Worm (Caenorhabditis elegans) whole organism, L1 larva: ENCODE measurements around the gene lin-3.

Source experiments
- egl-27 ChIP-seq, 2 experiments: fragments of 150-350 bp in 1 of 2; sonication (generic microtip); optimal IDR thresholded peaks; 3 replicates each; lab custom pipeline; 2017 to 2018; ENCODE audit warnings: missing biosample characterization in 2 of 2, missing genetic modification characterization in 2 of 2, missing genetic modification reagents in 2 of 2
- nhr-11 ChIP-seq: fragments of 150-350 bp; optimal IDR thresholded peaks from 2 replicates; lab custom pipeline; 2014; ENCODE audit warnings: missing biosample characterization, missing genetic modification characterization
- pag-3 ChIP-seq: sonication (generic microtip); optimal IDR thresholded peaks from 2 replicates; lab custom pipeline; 2017; ENCODE audit warnings: missing genetic modification characterization, mild to moderate bottlenecking, missing compliant biosample characterization, antibody characterized with exemption, borderline replicate concordance; ENCODE audit not compliant: insufficient read depth
- vab-15 ChIP-seq: sonication (generic microtip); optimal IDR thresholded peaks from 2 replicates; lab custom pipeline; 2017; ENCODE audit warnings: missing genotype, mild to moderate bottlenecking, missing genetic modification characterization, missing compliant biosample characterization

DNA sequence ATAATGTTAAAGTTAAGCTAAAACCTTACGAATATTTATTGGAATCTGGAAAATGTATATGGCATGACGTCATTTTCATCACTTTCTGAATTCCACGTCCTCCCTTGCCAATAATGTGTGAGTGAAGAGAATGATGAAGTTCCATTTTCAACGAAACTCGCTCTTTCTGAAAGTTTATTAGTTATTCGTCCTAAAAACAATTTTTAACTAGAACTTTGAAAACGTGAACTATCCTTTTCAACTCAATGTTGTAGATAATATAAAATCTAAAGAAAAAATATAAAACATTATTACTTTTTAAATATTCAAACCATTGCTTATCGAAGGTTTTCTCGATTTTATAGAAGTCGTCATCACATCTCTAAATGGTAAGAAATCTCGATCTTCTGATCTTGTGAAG is 35.4 kb downstream of the lin-3 start, which contains the start of gene M7.7:
- no peak for TF ChIP-seq nhr-11 (tag; lab: Kevin White, UChicago)
- TF ChIP-seq vab-15, result no peak
- no peak for TF ChIP-seq egl-27 (tag; optimal IDR thresholded peaks at IDR 0.05; lab: Kevin White, UChicago)
- TF ChIP-seq pag-3, result no peak
